Worm (Caenorhabditis elegans): ENCODE measurements around the gene pqn-39.

DNA sequence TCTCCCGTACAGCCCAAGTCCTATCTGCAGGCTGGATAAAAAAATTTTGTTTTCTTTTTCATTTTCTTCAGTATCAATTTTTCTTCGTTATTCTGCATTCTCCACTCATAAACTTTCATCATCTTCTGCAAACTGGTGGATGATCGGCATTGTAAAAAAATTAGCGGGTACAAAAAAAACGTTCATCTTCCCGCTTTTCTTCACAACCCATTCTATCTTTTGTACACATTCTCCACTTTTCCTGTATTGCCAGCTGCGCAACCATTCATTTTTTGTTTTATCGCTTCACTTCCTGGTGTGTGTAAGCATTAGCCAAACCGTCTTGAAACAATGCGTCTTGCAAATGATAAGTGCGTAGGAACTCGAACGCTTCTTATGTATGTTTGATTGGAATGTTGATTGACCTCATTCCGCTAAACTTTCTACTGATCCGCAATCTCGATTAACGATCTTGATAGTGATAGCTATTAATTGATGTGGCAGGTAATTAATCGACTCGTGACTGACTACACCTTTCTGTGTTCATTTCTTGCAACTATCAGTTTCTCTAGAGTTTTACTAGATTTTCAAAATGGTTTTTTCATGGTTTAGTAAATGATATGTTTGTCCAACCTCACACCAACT, 6.1 kb upstream of the pqn-39 start:
- peak; percentile 73 for TF ChIP-seq unc-62 (GFP tag; optimal IDR thresholded peaks at IDR 0.05)
- TF ChIP-seq ama-1 (optimal IDR thresholded peaks at IDR 0.05), result no peak
- TF ChIP-seq nhr-28 (tag; optimal IDR thresholded peaks at IDR 0.05), result no peak
- no peak for TF ChIP-seq sea-2 (GFP tag; optimal IDR thresholded peaks at IDR 0.05)
- TF ChIP-seq snpc-4 (tag; optimal IDR thresholded peaks at IDR 0.05), result no peak
- no peak for TF ChIP-seq ceh-9 (tag; optimal IDR thresholded peaks at IDR 0.05)

All from whole organism, L3 larva.